Worm (Caenorhabditis elegans) whole organism, L1 larva: ENCODE results near the gene F59B10.2.

Experiments
- C16A3.4 ChIP-seq: fragments of 150-350 bp; optimal IDR thresholded peaks from 2 replicates; lab custom pipeline; 2014; ENCODE audit warnings: missing biosample characterization, missing genetic modification characterization
- C34B4.2 ChIP-seq: sonication (generic microtip); optimal IDR thresholded peaks from 2 replicates; lab custom pipeline; 2017; ENCODE audit warnings: mild to moderate bottlenecking, missing genetic modification characterization, missing compliant biosample characterization
- aha-1 ChIP-seq: fragments of 150-350 bp; optimal IDR thresholded peaks from 2 replicates; lab custom pipeline; 2014; ENCODE audit warnings: missing biosample characterization, missing genetic modification characterization
- alr-1 ChIP-seq: fragments of 200-800 bp; sonication (Bioruptor generic); optimal IDR thresholded peaks from 2 replicates; lab custom pipeline; 2018; ENCODE audit warnings: borderline replicate concordance, mild to moderate bottlenecking, missing genetic modification characterization, missing compliant biosample characterization
- ama-1 ChIP-seq: fragments of 150-350 bp; optimal IDR thresholded peaks from 2 replicates; lab custom pipeline; 2014
- blmp-1 ChIP-seq: fragments of 150-350 bp; optimal IDR thresholded peaks from 2 replicates; lab custom pipeline; 2014; ENCODE audit warnings: missing biosample characterization, missing genetic modification characterization
- ceh-63 ChIP-seq: fragments of 200-800 bp; sonication (Bioruptor generic); optimal IDR thresholded peaks from 2 replicates; lab custom pipeline; 2018; ENCODE audit warnings: mild to moderate bottlenecking, missing genetic modification characterization, missing compliant biosample characterization
- ceh-8 ChIP-seq: fragments of 200-800 bp; sonication (Bioruptor generic); optimal IDR thresholded peaks from 2 replicates; lab custom pipeline; 2018; ENCODE audit warnings: mild to moderate bottlenecking, missing genetic modification characterization, moderate library complexity, missing compliant biosample characterization
- ceh-88 ChIP-seq: fragments of 200-800 bp; sonication (Bioruptor generic); IDR thresholded peaks from 2 replicates; pipeline ENCODE4 v1.3.6; 2022; ENCODE audit warnings: missing genetic modification characterization, missing compliant biosample characterization
- ceh-90 ChIP-seq: sonication (generic microtip); optimal IDR thresholded peaks from 2 replicates; lab custom pipeline; 2016; ENCODE audit warnings: missing genetic modification characterization, missing compliant biosample characterization
- dsc-1 ChIP-seq: sonication (generic microtip); optimal IDR thresholded peaks from 2 replicates; lab custom pipeline; 2016; ENCODE audit warnings: mild to moderate bottlenecking, missing genetic modification characterization, missing compliant biosample characterization
- efl-1 ChIP-seq, 4 experiments: fragments of 150-350 bp; optimal IDR thresholded peaks in 3 of 4; peaks in 1 of 4; 1 replicate in 1 of 4; 2 replicates in 3 of 4; lab custom pipeline; 2014; ENCODE audit warnings: missing biosample characterization in 2 of 4, missing genetic modification characterization in 2 of 4, missing genetic modification reagents in 2 of 4
- fkh-4 ChIP-seq: sonication (generic microtip); optimal IDR thresholded peaks from 2 replicates; lab custom pipeline; 2016; ENCODE audit warnings: missing compliant biosample characterization, missing genetic modification characterization, borderline replicate concordance
- fkh-8 ChIP-seq: sonication (generic microtip); optimal IDR thresholded peaks from 2 replicates; lab custom pipeline; 2016; ENCODE audit warnings: mild to moderate bottlenecking, missing genetic modification characterization, missing compliant biosample characterization
- fos-1 ChIP-seq: fragments of 150-350 bp; optimal IDR thresholded peaks from 2 replicates; lab custom pipeline; 2014; ENCODE audit warnings: missing biosample characterization, missing genetic modification characterization
- hlh-17 ChIP-seq: fragments of 200-800 bp; sonication (Bioruptor generic); optimal IDR thresholded peaks from 2 replicates; lab custom pipeline; 2018; ENCODE audit warnings: missing genetic modification characterization, mild to moderate bottlenecking, missing compliant biosample characterization, moderate library complexity, borderline replicate concordance
- hlh-4 ChIP-seq: sonication (generic microtip); optimal IDR thresholded peaks from 2 replicates; lab custom pipeline; 2016; ENCODE audit warnings: mild to moderate bottlenecking, missing genetic modification characterization, missing compliant biosample characterization
- hpl-2 ChIP-seq: fragments of 150-350 bp; optimal IDR thresholded peaks from 2 replicates; lab custom pipeline; 2014; ENCODE audit warnings: missing biosample characterization, missing genetic modification reagents, missing genetic modification characterization
- jun-1 ChIP-seq: fragments of 150-350 bp; optimal IDR thresholded peaks from 2 replicates; lab custom pipeline; 2014; ENCODE audit warnings: missing biosample characterization, missing genetic modification reagents, missing genetic modification characterization
- lin-13 ChIP-seq: fragments of 150-350 bp; optimal IDR thresholded peaks from 2 replicates; lab custom pipeline; 2014; ENCODE audit warnings: missing biosample characterization, missing genetic modification reagents, missing genetic modification characterization
- lin-14 ChIP-seq: fragments of 200-800 bp; sonication (Bioruptor generic); optimal IDR thresholded peaks from 2 replicates; lab custom pipeline; 2018; ENCODE audit warnings: mild to moderate bottlenecking, missing genetic modification characterization, moderate library complexity, missing compliant biosample characterization
- lin-15B ChIP-seq: fragments of 150-350 bp; sonication (generic microtip); optimal IDR thresholded peaks from 3 replicates; lab custom pipeline; 2014; ENCODE audit warnings: missing biosample characterization, missing genetic modification characterization
- lin-39 ChIP-seq: fragments of 150-350 bp; optimal IDR thresholded peaks from 2 replicates; lab custom pipeline; 2014; ENCODE audit warnings: missing biosample characterization, missing genetic modification reagents, missing genetic modification characterization
- lsy-2 ChIP-seq, 2 experiments: fragments of 150-350 bp; optimal IDR thresholded peaks; 2 replicates each; lab custom pipeline; 2014; ENCODE audit warnings: missing biosample characterization in 2 of 2, missing genetic modification characterization in 2 of 2
- mdl-1 ChIP-seq, 2 experiments: fragments of 150-350 bp; optimal IDR thresholded peaks; 2 replicates each; lab custom pipeline; 2014 to 2017; ENCODE audit warnings: missing biosample characterization in 2 of 2, missing genetic modification characterization in 2 of 2, inconsistent platforms in 1 of 2
- mef-2 ChIP-seq: fragments of 150-350 bp; optimal IDR thresholded peaks from 2 replicates; lab custom pipeline; 2014; ENCODE audit warnings: missing biosample characterization, missing genetic modification characterization
- nhr-11 ChIP-seq: fragments of 150-350 bp; optimal IDR thresholded peaks from 2 replicates; lab custom pipeline; 2014; ENCODE audit warnings: missing biosample characterization, missing genetic modification characterization
- nhr-12 ChIP-seq: sonication (generic microtip); optimal IDR thresholded peaks from 2 replicates; lab custom pipeline; 2017; ENCODE audit warnings: missing biosample characterization, missing genetic modification characterization
- nhr-20 ChIP-seq: sonication (generic microtip); optimal IDR thresholded peaks from 2 replicates; lab custom pipeline; 2016; ENCODE audit warnings: mild to moderate bottlenecking, missing genetic modification characterization, missing compliant biosample characterization
- nhr-237 ChIP-seq: fragments of 150-350 bp; optimal IDR thresholded peaks from 2 replicates; lab custom pipeline; 2014; ENCODE audit warnings: missing biosample characterization, missing genetic modification characterization
- nhr-47 ChIP-seq: sonication (generic microtip); optimal IDR thresholded peaks from 2 replicates; lab custom pipeline; 2016; ENCODE audit warnings: mild to moderate bottlenecking, missing genetic modification characterization, moderate library complexity, missing compliant biosample characterization
- nhr-71 ChIP-seq: sonication (generic microtip); optimal IDR thresholded peaks from 2 replicates; lab custom pipeline; 2016; ENCODE audit warnings: mild to moderate bottlenecking, missing genetic modification characterization, moderate library complexity, missing compliant biosample characterization
- nhr-76 ChIP-seq: sonication (generic microtip); optimal IDR thresholded peaks from 2 replicates; lab custom pipeline; 2017; ENCODE audit warnings: missing biosample characterization, missing genetic modification characterization
- nhr-84 ChIP-seq: sonication (generic microtip); optimal IDR thresholded peaks from 2 replicates; lab custom pipeline; 2017; ENCODE audit warnings: missing biosample characterization, missing genetic modification characterization
- nhr-85 ChIP-seq: sonication (generic microtip); peaks from one replicate; lab custom pipeline; 2016; ENCODE audit warnings: missing genetic modification characterization, inconsistent platforms, missing compliant biosample characterization
- nhr-90 ChIP-seq: sonication (generic microtip); optimal IDR thresholded peaks from 2 replicates; lab custom pipeline; 2016; ENCODE audit warnings: mild to moderate bottlenecking, missing genetic modification characterization, missing compliant biosample characterization; ENCODE audit not compliant: poor library complexity
- pax-3 ChIP-seq: fragments of 200-800 bp; sonication (Bioruptor generic); optimal IDR thresholded peaks from 2 replicates; lab custom pipeline; 2018; ENCODE audit warnings: mild to moderate bottlenecking, missing genetic modification characterization, moderate library complexity, missing compliant biosample characterization
- pqm-1 ChIP-seq: sonication (generic microtip); optimal IDR thresholded peaks from 3 replicates; lab custom pipeline; 2017; ENCODE audit warnings: missing biosample characterization, missing genetic modification characterization
- rnt-1 ChIP-seq: sonication (generic microtip); optimal IDR thresholded peaks from 2 replicates; lab custom pipeline; 2016; ENCODE audit warnings: mild to moderate bottlenecking, missing genetic modification characterization, moderate library complexity, missing compliant biosample characterization
- snu-23 ChIP-seq: sonication (generic microtip); optimal IDR thresholded peaks from 2 replicates; lab custom pipeline; 2016; ENCODE audit warnings: missing genetic modification characterization, missing compliant biosample characterization
- sox-4 ChIP-seq: sonication (generic microtip); optimal IDR thresholded peaks from 2 replicates; lab custom pipeline; 2016; ENCODE audit warnings: missing genetic modification characterization, missing compliant biosample characterization
- swsn-7 ChIP-seq: sonication (generic microtip); optimal IDR thresholded peaks from 2 replicates; lab custom pipeline; 2016; ENCODE audit warnings: missing genetic modification characterization, missing compliant biosample characterization
- unc-130 ChIP-seq: fragments of 150-350 bp; optimal IDR thresholded peaks from 2 replicates; lab custom pipeline; 2017; ENCODE audit warnings: missing biosample characterization, missing genetic modification characterization, inconsistent platforms
- unc-62 ChIP-seq: fragments of 150-350 bp; optimal IDR thresholded peaks from 2 replicates; lab custom pipeline; 2014; ENCODE audit warnings: missing biosample characterization, missing genetic modification reagents, missing genetic modification characterization
- unc-86 ChIP-seq: sonication (generic microtip); optimal IDR thresholded peaks from 2 replicates; lab custom pipeline; 2016; ENCODE audit warnings: missing genetic modification characterization, missing compliant biosample characterization
- vab-15 ChIP-seq: sonication (generic microtip); optimal IDR thresholded peaks from 2 replicates; lab custom pipeline; 2017; ENCODE audit warnings: missing genotype, mild to moderate bottlenecking, missing genetic modification characterization, missing compliant biosample characterization
- ztf-11 ChIP-seq, 2 experiments: sonication (generic microtip); optimal IDR thresholded peaks; 2 replicates each; lab custom pipeline; 2016 to 2017; ENCODE audit warnings: missing genetic modification characterization in 2 of 2, missing biosample characterization in 1 of 2, missing compliant biosample characterization in 1 of 2
- ztf-4 ChIP-seq: fragments of 150-350 bp; optimal IDR thresholded peaks from 2 replicates; lab custom pipeline; 2014; ENCODE audit warnings: missing biosample characterization, missing genetic modification characterization

Gene F59B10.2

DNA sequence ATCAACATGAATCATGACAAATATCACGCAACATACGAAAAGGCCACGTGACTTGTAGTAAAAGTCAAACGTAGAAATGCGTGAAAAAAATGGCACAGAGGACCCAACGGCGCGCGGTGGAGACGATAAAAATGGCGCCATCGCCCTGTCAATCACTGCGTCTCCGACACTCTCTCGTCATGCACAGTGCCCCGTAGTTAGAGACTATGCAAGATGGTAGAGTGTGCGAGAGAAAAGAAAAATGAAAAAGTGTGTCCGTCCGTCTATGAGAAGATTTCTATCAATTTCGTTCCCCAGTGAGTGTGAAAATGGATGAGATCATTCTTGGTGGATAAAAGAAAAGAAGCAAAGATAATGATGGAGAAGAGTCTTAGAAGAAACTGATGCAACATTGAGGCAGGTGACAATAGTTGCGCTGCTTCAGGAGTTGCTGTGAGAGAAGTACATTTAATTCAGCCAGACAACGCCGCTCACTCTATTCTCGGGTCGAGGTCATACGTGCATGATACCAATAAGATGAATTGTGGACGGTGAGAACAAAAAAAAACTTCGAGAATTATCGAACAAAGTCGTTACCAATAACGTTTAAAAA is 45.9 kb upstream of the F59B10.2 start (continued):
- TF ChIP-seq alr-1 (tag; lab: Kevin White, UChicago) (no peak), C34B4.2 (no peak), fkh-8 (tag; lab: Kevin White, UChicago) (no peak), lsy-2 (tag; optimal IDR thresholded peaks at IDR 0.05; lab: Kevin White, UChicago) (peak; percentile 44 to 68), pax-3 (tag; lab: Kevin White, UChicago) (no peak), ceh-90 (tag; lab: Kevin White, UChicago) (no peak), nhr-237 (tag; lab: Kevin White, UChicago) (no peak), hlh-17 (GFP tag; lab: Kevin White, UChicago) (no peak), nhr-11 (tag; lab: Kevin White, UChicago) (peak; percentile 45), nhr-76 (tag; lab: Kevin White, UChicago) (no peak), fkh-4 (tag; lab: Kevin White, UChicago) (peak; percentile 47), lin-14 (GFP tag; lab: Kevin White, UChicago) (peak; percentile 89), mdl-1 (tag; optimal IDR thresholded peaks at IDR 0.05; lab: Kevin White, UChicago) (peak in 1 of 2 experiments; percentile 61), ceh-8 (GFP tag; lab: Kevin White, UChicago) (no peak), mef-2 (tag; lab: Kevin White, UChicago) (no peak), hlh-4 (tag; lab: Kevin White, UChicago) (no peak), rnt-1 (tag; lab: Kevin White, UChicago) (peak; percentile 69), lin-15B (tag; lab: Kevin White, UChicago) (no peak), pqm-1 (no peak), nhr-84 (tag; lab: Kevin White, UChicago) (no peak), nhr-20 (tag; lab: Kevin White, UChicago) (peak; percentile 80), unc-130 (peak; percentile 65), dsc-1 (tag; lab: Kevin White, UChicago) (peak; percentile 37), nhr-12 (tag; lab: Kevin White, UChicago) (no peak), unc-86 (tag; lab: Kevin White, UChicago) (no peak), vab-15 (no peak), aha-1 (peak; percentile 44), efl-1 (optimal IDR thresholded peaks at IDR 0.05; lab: Kevin White, UChicago) (peak; percentile 40 to 56), efl-1 (GFP tag; optimal IDR thresholded peaks at IDR 0.05 in 1 of 2; lab: Kevin White, UChicago) (peak in 1 of 2 experiments; percentile 93), lin-39 (tag; lab: Kevin White, UChicago) (peak; percentile 22), ceh-88 (GFP tag; lab: Robert Waterston, UW) (peak; percentile 27; the same call in 1 of the 2 replicates), nhr-71 (tag; lab: Kevin White, UChicago) (peak; percentile 92), unc-62 (GFP tag; lab: Kevin White, UChicago) (no peak)

DNA sequence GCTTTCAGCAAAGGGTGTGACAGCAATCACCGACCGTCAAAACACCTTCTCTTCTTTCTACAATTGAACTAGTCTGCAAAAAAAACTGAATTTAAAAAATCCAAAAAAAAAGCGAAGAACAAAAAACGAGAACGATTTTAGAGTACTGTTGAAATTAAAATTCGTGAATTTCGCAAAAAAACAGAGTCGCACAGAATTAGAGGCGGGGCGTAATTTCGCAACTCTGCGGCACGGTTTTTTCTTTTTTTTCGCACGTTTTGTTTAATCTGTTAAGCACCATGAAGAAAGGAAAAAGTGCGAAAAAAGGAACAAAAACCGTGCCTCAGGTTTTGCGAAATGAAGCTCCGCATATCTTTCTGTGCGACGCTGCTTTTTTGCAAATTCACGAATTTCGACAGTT is 45.3 kb upstream of the F59B10.2 start, which contains the start of gene mnk-1:
mnk-1 (minus strand) TSS at position 73 of the 400 bp plus-strand sequence.
- no peak for TF ChIP-seq jun-1 (tag; lab: Kevin White, UChicago)
- no peak for TF ChIP-seq ztf-4 (tag; lab: Kevin White, UChicago)
- TF ChIP-seq ceh-63 (GFP tag; lab: Kevin White, UChicago): no peak
- TF ChIP-seq fos-1 (tag; lab: Kevin White, UChicago): no peak
- TF ChIP-seq ztf-11 (tag; optimal IDR thresholded peaks at IDR 0.05; lab: Kevin White, UChicago): peak in 1 of 2 experiments; percentile 39
- TF ChIP-seq sox-4: no peak
- TF ChIP-seq blmp-1 (tag; lab: Kevin White, UChicago): no peak

DNA sequence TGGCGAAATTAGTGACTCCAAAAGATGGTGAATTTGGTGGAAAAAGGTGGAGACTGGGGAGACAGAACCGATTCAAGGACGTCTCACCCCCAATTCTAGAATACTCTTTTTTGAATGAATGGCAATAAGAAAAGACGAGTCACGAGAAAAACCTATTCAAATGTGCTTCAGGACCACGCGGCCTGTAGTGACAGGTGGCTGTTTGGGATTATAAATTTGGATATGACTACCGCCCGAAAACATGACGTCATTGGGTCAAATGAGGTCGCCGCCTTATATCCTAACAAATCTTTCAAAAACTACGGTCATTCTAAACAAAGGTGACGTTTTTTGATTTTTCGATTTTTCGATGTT is 44.4 kb upstream of the F59B10.2 start:
- peak; percentile 22 for TF ChIP-seq lin-13 (GFP tag; lab: Kevin White, UChicago)
- TF ChIP-seq nhr-71 (tag; lab: Kevin White, UChicago): peak; percentile 21
- TF ChIP-seq swsn-7 (tag; lab: Kevin White, UChicago): peak; percentile 9
- peak; percentile 39 for TF ChIP-seq snu-23
- peak; percentile 34 for TF ChIP-seq ama-1
- TF ChIP-seq rnt-1 (tag; lab: Kevin White, UChicago): peak; percentile 17
- peak; percentile 38 for TF ChIP-seq nhr-90 (tag; lab: Kevin White, UChicago)
- TF ChIP-seq lin-14 (GFP tag; lab: Kevin White, UChicago): peak; percentile 1
- peak; percentile 7 for TF ChIP-seq C16A3.4
- no peak for TF ChIP-seq pax-3 (tag; lab: Kevin White, UChicago)
- no peak for TF ChIP-seq dsc-1 (tag; lab: Kevin White, UChicago)
- TF ChIP-seq nhr-12 (tag; lab: Kevin White, UChicago): no peak
- TF ChIP-seq C34B4.2: no peak
- TF ChIP-seq ceh-63 (GFP tag; lab: Kevin White, UChicago): no peak
- TF ChIP-seq jun-1 (tag; lab: Kevin White, UChicago): no peak
- peak in 1 of 2 experiments; percentile 79 for TF ChIP-seq ztf-11 (tag; optimal IDR thresholded peaks at IDR 0.05; lab: Kevin White, UChicago)
- TF ChIP-seq nhr-47 (tag; lab: Kevin White, UChicago): peak; percentile 11
- no peak for TF ChIP-seq hpl-2 (GFP tag; lab: Kevin White, UChicago)
- TF ChIP-seq efl-1 (optimal IDR thresholded peaks at IDR 0.05; lab: Kevin White, UChicago): no peak
- TF ChIP-seq efl-1 (GFP tag; optimal IDR thresholded peaks at IDR 0.05 in 1 of 2; lab: Kevin White, UChicago): peak in 1 of 2 experiments; percentile 2
- TF ChIP-seq nhr-85 (tag; lab: Kevin White, UChicago): peak; percentile 88
